Worm (Caenorhabditis elegans) whole organism, early embryonic: Measurements from ENCODE around the gene W02B12.12.

Experiments used
- B0310.2 ChIP-seq: sonication (generic microtip); optimal IDR thresholded peaks from 2 replicates; lab custom pipeline; 2016; ENCODE audit warnings: mild to moderate bottlenecking, missing genetic modification characterization, missing compliant biosample characterization
- F13C5.2 ChIP-seq: sonication (generic microtip); optimal IDR thresholded peaks from 2 replicates; lab custom pipeline; 2017; ENCODE audit warnings: mild to moderate bottlenecking, missing genetic modification characterization, inconsistent platforms, missing compliant biosample characterization
- aly-1 ChIP-seq: sonication (generic microtip); optimal IDR thresholded peaks from 2 replicates; lab custom pipeline; 2016; ENCODE audit warnings: missing genetic modification characterization, missing compliant biosample characterization
- ama-1 ChIP-seq: fragments of 150-350 bp; optimal IDR thresholded peaks from 2 replicates; lab custom pipeline; 2014
- ceh-13 ChIP-seq: fragments of 200-800 bp; sonication (Bioruptor generic); optimal IDR thresholded peaks from 2 replicates; lab custom pipeline; 2018; ENCODE audit warnings: mild to moderate bottlenecking, missing genetic modification characterization, missing compliant biosample characterization
- ceh-36 ChIP-seq: sonication (generic microtip); optimal IDR thresholded peaks from 2 replicates; lab custom pipeline; 2016; ENCODE audit warnings: missing genetic modification characterization, inconsistent platforms, missing compliant biosample characterization
- ets-7 ChIP-seq: sonication (generic microtip); optimal IDR thresholded peaks from 2 replicates; lab custom pipeline; 2016; ENCODE audit warnings: missing genotype, missing genetic modification characterization, missing compliant biosample characterization
- flt-1 ChIP-seq: fragments of 200-800 bp; sonication (Bioruptor generic); IDR thresholded peaks from 2 replicates; pipeline ENCODE4 v1.3.6; 2022; ENCODE audit warnings: missing genetic modification characterization, missing compliant biosample characterization
- hmbx-1 ChIP-seq: sonication (generic microtip); optimal IDR thresholded peaks from 2 replicates; lab custom pipeline; 2016; ENCODE audit warnings: mild to moderate bottlenecking, missing genetic modification characterization, missing compliant biosample characterization
- hmg-4 ChIP-seq: fragments of 200-800 bp; sonication (Bioruptor generic); optimal IDR thresholded peaks from 2 replicates; lab custom pipeline; 2018; ENCODE audit warnings: mild to moderate bottlenecking, missing genetic modification characterization, missing compliant biosample characterization
- hnd-1 ChIP-seq: sonication (generic microtip); optimal IDR thresholded peaks from 2 replicates; lab custom pipeline; 2016; ENCODE audit warnings: missing genetic modification characterization, missing compliant biosample characterization
- pes-1 ChIP-seq: fragments of 200-800 bp; sonication (Bioruptor generic); IDR thresholded peaks from 2 replicates; pipeline ENCODE4 v1.3.6; 2022; ENCODE audit warnings: missing genetic modification reagents, missing genetic modification characterization, missing compliant biosample characterization
- scrt-1 ChIP-seq: fragments of 200-800 bp; sonication (Bioruptor generic); IDR thresholded peaks from 2 replicates; pipeline ENCODE4 v1.3.6; 2022; ENCODE audit warnings: missing genetic modification characterization, missing compliant biosample characterization
- sea-1 ChIP-seq: fragments of 200-800 bp; sonication (Bioruptor generic); conservative IDR thresholded peaks from 2 replicates; pipeline ENCODE4 v1.3.6; 2022; ENCODE audit warnings: missing genetic modification characterization, missing compliant biosample characterization
- tbx-11 ChIP-seq: fragments of 200-800 bp; sonication (Bioruptor generic); IDR thresholded peaks from 2 replicates; pipeline ENCODE4 v1.3.6; 2022; ENCODE audit warnings: missing genetic modification characterization, missing compliant biosample characterization
- tbx-37 ChIP-seq: fragments of 200-800 bp; sonication (Bioruptor generic); conservative IDR thresholded peaks from 2 replicates; pipeline ENCODE4 v1.3.6; 2022; ENCODE audit warnings: missing genetic modification reagents, missing genetic modification characterization, missing compliant biosample characterization
- tra-4 ChIP-seq: sonication (generic microtip); optimal IDR thresholded peaks from 2 replicates; lab custom pipeline; 2017; ENCODE audit warnings: missing genetic modification characterization, missing compliant biosample characterization

Gene W02B12.12

DNA sequence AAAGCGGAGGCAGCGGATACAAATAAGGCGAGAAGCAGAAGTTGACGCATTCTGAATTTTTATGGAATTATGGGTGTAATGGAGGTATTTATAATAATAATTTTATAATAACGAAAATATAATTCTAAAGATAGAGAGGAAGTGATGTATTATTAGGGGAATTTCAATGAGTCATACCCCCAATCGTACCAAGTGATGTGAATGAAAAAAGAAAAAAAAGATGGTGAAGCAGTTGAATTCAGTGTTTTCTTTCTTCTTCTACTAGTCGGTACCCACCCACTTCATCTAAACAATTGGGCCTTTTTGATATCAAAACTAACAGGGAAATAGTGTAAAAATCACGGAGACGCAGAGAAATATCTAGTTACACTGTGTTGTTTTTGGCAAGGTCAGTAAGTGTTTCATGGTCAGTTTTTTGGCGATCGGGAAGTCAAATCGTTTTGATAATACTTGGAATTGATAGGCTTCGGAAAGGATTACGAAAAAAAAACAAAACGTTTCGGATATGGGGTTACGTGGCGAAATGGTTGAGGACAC lies 7.8 kb upstream of the W02B12.12 start, which contains the start of gene ttr-18:
Gene ttr-18 (minus strand): TSS at position 51 of the 537 bp plus-strand sequence.
- TF ChIP-seq aly-1 (tag; lab: Kevin White, UChicago), result no peak

- no peak for TF ChIP-seq hnd-1
- no peak for TF ChIP-seq tra-4 (tag; lab: Kevin White, UChicago)
- no peak for TF ChIP-seq tbx-11 (GFP tag; lab: Robert Waterston, UW)
- TF ChIP-seq ceh-13 (GFP tag; lab: Kevin White, UChicago), result no peak
- TF ChIP-seq pes-1, result no peak
- no peak for TF ChIP-seq B0310.2 (tag; lab: Kevin White, UChicago)
- TF ChIP-seq scrt-1 (GFP tag; lab: Robert Waterston, UW), result no peak
Measured at ce11 chrII:11485200-11485599, 6.2 kb upstream of the W02B12.12 start, which contains the start of gene twk-5. Gene twk-5, minus strand, starts transcription at chrII:11485300.

ce11 chrII:11484600-11484999 lies 5.6 kb upstream of the W02B12.12 start:
- TF ChIP-seq tbx-37 (GFP tag; lab: Robert Waterston, UW), result peak; percentile 98
- peak; percentile 97 for TF ChIP-seq flt-1 (GFP tag; lab: Robert Waterston, UW)
- TF ChIP-seq ceh-36 (tag; lab: Kevin White, UChicago), result peak; percentile 97
- peak; percentile 93 for TF ChIP-seq ceh-13 (GFP tag; lab: Kevin White, UChicago)
- peak; percentile 97 for TF ChIP-seq F13C5.2 (tag; lab: Kevin White, UChicago)
- TF ChIP-seq B0310.2 (tag; lab: Kevin White, UChicago), result peak; percentile 97
- peak; percentile 94 for TF ChIP-seq hnd-1
- TF ChIP-seq pes-1, result peak; percentile 97
- peak; percentile 96 for TF ChIP-seq tbx-11 (GFP tag; lab: Robert Waterston, UW)
- TF ChIP-seq tra-4 (tag; lab: Kevin White, UChicago), result peak; percentile 93
- TF ChIP-seq hmg-4 (GFP tag; lab: Kevin White, UChicago), result peak; percentile 98
- peak; percentile 97 for TF ChIP-seq sea-1 (GFP tag; lab: Robert Waterston, UW)
- peak; percentile 89 for TF ChIP-seq ets-7 (tag; lab: Kevin White, UChicago)
- TF ChIP-seq aly-1 (tag; lab: Kevin White, UChicago), result peak; percentile 97
- TF ChIP-seq scrt-1 (GFP tag; lab: Robert Waterston, UW), result peak; percentile 95
- TF ChIP-seq ama-1 (lab: Kevin White, UChicago), result no peak
- TF ChIP-seq hmbx-1 (tag; lab: Kevin White, UChicago), result peak; percentile 89

ce11 chrII:11476410-11476809 lies 2.6 kb downstream of the W02B12.12 start, which contains the start of gene W02B12.16:
Gene W02B12.16, minus strand, starts transcription at chrII:11476510.
- no peak for TF ChIP-seq tra-4 (tag; lab: Kevin White, UChicago)
- TF ChIP-seq sea-1 (GFP tag; lab: Robert Waterston, UW), result no peak
- no peak for TF ChIP-seq tbx-11 (GFP tag; lab: Robert Waterston, UW)
- no peak for TF ChIP-seq hmbx-1 (tag; lab: Kevin White, UChicago)
- TF ChIP-seq scrt-1 (GFP tag; lab: Robert Waterston, UW), result no peak
- no peak for TF ChIP-seq tbx-37 (GFP tag; lab: Robert Waterston, UW)
- TF ChIP-seq hmg-4 (GFP tag; lab: Kevin White, UChicago), result no peak
- no peak for TF ChIP-seq pes-1
- TF ChIP-seq hnd-1, result no peak
- TF ChIP-seq ama-1 (lab: Kevin White, UChicago), result no peak
- no peak for TF ChIP-seq ceh-13 (GFP tag; lab: Kevin White, UChicago)
- no peak for TF ChIP-seq B0310.2 (tag; lab: Kevin White, UChicago)
- no peak for TF ChIP-seq ceh-36 (tag; lab: Kevin White, UChicago)
- TF ChIP-seq F13C5.2 (tag; lab: Kevin White, UChicago), result no peak
- no peak for TF ChIP-seq flt-1 (GFP tag; lab: Robert Waterston, UW)
- TF ChIP-seq ets-7 (tag; lab: Kevin White, UChicago), result no peak
- TF ChIP-seq aly-1 (tag; lab: Kevin White, UChicago), result no peak

- peak; percentile 62; the same call in 1 of the 2 replicates for TF ChIP-seq tbx-37 (GFP tag; lab: Robert Waterston, UW)
- TF ChIP-seq hmbx-1 (tag; lab: Kevin White, UChicago), result no peak
- TF ChIP-seq F13C5.2 (tag; lab: Kevin White, UChicago), result peak; percentile 44
- no peak for TF ChIP-seq B0310.2 (tag; lab: Kevin White, UChicago)
- peak; percentile 22 for TF ChIP-seq hmg-4 (GFP tag; lab: Kevin White, UChicago)
- TF ChIP-seq pes-1, result no peak
- peak; percentile 72 for TF ChIP-seq flt-1 (GFP tag; lab: Robert Waterston, UW)
- no peak for TF ChIP-seq tbx-11 (GFP tag; lab: Robert Waterston, UW)
- TF ChIP-seq ets-7 (tag; lab: Kevin White, UChicago), result no peak
- no peak for TF ChIP-seq tra-4 (tag; lab: Kevin White, UChicago)
- TF ChIP-seq ceh-13 (GFP tag; lab: Kevin White, UChicago), result no peak
- TF ChIP-seq ceh-36 (tag; lab: Kevin White, UChicago), result no peak
- no peak for TF ChIP-seq sea-1 (GFP tag; lab: Robert Waterston, UW)
Measured at ce11 chrII:11473525-11474181, 5.3 kb downstream of the W02B12.12 start, which contains the start of the genes metl-1 and W02B12.11. Gene metl-1, minus strand, starts transcription at chrII:11473575. Gene W02B12.11, plus strand, starts transcription at chrII:11473861.

ce11 chrII:11472542-11472941 lies 6.4 kb downstream of the W02B12.12 start:
- TF ChIP-seq tra-4 (tag; lab: Kevin White, UChicago), result no peak
- no peak for TF ChIP-seq sea-1 (GFP tag; lab: Robert Waterston, UW)
- no peak for TF ChIP-seq ets-7 (tag; lab: Kevin White, UChicago)
- no peak for TF ChIP-seq tbx-37 (GFP tag; lab: Robert Waterston, UW)
- TF ChIP-seq B0310.2 (tag; lab: Kevin White, UChicago), result no peak
- no peak for TF ChIP-seq ceh-13 (GFP tag; lab: Kevin White, UChicago)
- TF ChIP-seq F13C5.2 (tag; lab: Kevin White, UChicago), result no peak
- TF ChIP-seq ceh-36 (tag; lab: Kevin White, UChicago), result no peak
- TF ChIP-seq pes-1, result no peak
- no peak for TF ChIP-seq aly-1 (tag; lab: Kevin White, UChicago)
- TF ChIP-seq flt-1 (GFP tag; lab: Robert Waterston, UW), result no peak
